Worm (Caenorhabditis elegans) whole organism, young adult: ENCODE results near the gene asp-2.

Experiments used
- K12H6.12 ChIP-seq: fragments of 200-800 bp; sonication (Bioruptor generic); optimal IDR thresholded peaks from 2 replicates; lab custom pipeline; 2018; ENCODE audit warnings: mild to moderate bottlenecking, missing genetic modification characterization, missing compliant biosample characterization
- dpff-1 ChIP-seq: sonication (generic microtip); optimal IDR thresholded peaks from 2 replicates; lab custom pipeline; 2017; ENCODE audit warnings: mild to moderate bottlenecking, missing genetic modification characterization, missing compliant biosample characterization
- sptf-2 ChIP-seq: fragments of 200-800 bp; sonication (Bioruptor generic); optimal IDR thresholded peaks from 2 replicates; lab custom pipeline; 2018; ENCODE audit warnings: mild to moderate bottlenecking, missing genetic modification characterization, missing compliant biosample characterization

ce11 chrV:9224377-9224776 lies 21.5 kb downstream of the asp-2 start:
- TF ChIP-seq sptf-2 (GFP tag; lab: Kevin White, UChicago): no peak
- no peak for TF ChIP-seq dpff-1 (tag; lab: Kevin White, UChicago)
- no peak for TF ChIP-seq K12H6.12 (tag; lab: Kevin White, UChicago)
